Worm (Caenorhabditis elegans) whole organism, L4/young adult: ENCODE results near the gene srx-1.

Experiments
- W03F9.2 ChIP-seq: fragments of 150-350 bp; optimal IDR thresholded peaks from 2 replicates; lab custom pipeline; 2014; ENCODE audit warnings: missing biosample characterization, missing genetic modification characterization
- dao-5 ChIP-seq: sonication (generic microtip); optimal IDR thresholded peaks from 2 replicates; lab custom pipeline; 2016; ENCODE audit warnings: missing genotype, missing genetic modification characterization, moderate library complexity, missing compliant biosample characterization
- him-1 ChIP-seq: sonication (generic microtip); optimal IDR thresholded peaks from 2 replicates; lab custom pipeline; 2016; ENCODE audit warnings: missing genotype, missing genetic modification reagents, missing genetic modification characterization, missing compliant biosample characterization

The srx-1 gene

DNA sequence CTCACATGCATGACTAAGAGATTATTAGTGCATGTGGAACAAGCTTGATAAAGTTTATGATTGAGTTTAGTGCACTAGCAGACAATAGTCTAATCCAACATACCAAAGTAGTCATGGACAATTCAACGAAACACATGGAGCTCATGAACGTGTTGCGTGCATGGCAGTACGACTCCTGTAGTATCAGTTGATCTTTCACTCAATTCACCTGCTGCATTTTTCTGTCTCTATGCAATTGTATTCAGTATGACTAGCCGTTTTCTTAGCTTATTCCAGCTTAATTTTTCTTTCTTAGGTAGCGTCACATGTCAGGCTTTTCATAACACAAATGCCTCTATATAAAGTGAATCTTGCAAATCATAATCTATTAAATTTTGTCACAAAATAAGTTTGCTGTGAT is at the start of gene srx-1:
Gene srx-1 (plus strand): TSS at position 382 of the 400 bp plus-strand sequence.
- TF ChIP-seq W03F9.2 (tag; lab: Kevin White, UChicago) (no peak), dao-5 (tag; lab: Kevin White, UChicago) (no peak), him-1 (no peak)

DNA sequence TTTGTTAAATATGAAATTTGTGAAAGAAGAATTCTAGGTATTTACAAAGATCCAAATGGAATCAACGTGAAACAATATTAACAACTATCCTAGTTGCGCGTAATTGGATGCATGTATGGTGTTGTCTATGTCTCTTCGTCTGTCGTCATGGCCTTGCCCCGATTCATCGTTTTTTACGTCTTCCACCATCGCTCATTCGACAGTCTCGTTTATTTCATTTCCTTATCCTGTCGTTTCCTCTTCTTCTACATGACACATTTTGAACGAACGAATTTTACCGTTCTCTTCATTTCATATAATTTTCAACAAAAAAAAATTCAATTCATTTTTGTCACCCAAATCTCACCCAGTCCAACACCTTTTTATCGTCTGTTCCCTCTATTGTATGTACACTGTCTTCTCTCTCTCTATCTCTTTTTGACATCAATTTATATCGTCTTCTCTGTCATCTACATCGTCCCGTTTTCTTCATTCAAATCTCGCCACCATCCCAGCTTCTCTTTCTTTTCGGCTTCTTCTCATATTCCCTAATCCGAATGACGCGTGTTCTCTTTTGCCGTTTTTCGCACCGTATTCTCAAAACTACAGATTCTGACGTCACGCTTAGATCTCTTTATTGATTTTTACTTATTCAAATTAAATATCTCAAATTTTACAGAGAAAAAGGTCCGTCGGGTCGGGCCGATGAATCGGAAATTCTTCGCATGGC is 46.9 kb upstream of the srx-1 start, which contains the start of gene ttc-17:
Gene ttc-17 (plus strand): TSS at position 659 of the 709 bp plus-strand sequence.
- TF ChIP-seq dao-5 (tag; lab: Kevin White, UChicago): no peak
- TF ChIP-seq him-1: no peak
- TF ChIP-seq W03F9.2 (tag; lab: Kevin White, UChicago): no peak

DNA sequence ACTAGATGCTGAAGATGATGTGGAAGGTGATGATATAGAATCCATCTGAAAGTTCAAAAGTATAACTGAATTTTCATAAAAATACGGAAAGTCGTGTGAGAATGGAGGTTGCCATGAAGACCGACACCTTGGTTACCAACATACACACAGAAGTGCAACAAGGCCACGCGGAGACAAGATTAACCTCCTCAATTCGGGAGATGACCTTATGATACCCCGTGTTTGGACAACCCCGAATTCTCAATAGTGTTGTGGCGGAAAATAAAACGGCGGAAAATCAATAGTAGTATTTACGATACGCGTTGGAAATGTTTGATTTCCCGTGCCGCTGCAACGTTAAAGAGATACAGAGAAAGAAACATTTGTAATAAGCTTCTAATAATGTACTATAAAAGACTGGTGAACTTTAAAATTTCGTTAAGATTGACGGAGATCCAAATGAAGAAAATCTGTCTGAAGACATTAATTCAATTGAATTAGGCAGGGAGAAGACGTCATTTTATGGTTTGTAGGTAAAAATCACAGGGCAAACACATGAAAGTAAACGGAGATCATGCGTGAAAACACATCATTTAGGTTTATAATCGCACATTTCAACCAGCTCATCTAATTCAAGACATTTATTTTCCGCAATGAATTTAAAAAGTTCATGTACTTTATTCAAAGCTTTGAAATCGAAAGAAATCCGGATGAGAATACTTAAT is 39.3 kb upstream of the srx-1 start, which contains the start of gene nhr-44:
Gene nhr-44 (minus strand): TSS at position 51 of the 704 bp plus-strand sequence.
- no peak for TF ChIP-seq dao-5 (tag; lab: Kevin White, UChicago)

- TF ChIP-seq W03F9.2 (tag; lab: Kevin White, UChicago): no peak
- no peak for TF ChIP-seq dao-5 (tag; lab: Kevin White, UChicago)
- no peak for TF ChIP-seq him-1
These were observed 37.4 kb upstream of the srx-1 start, which contains the start of gene nhr-219 for ce11 chrV:8966086-8966485. TSS of gene nhr-219 (minus strand) at chrV:8966186.

DNA sequence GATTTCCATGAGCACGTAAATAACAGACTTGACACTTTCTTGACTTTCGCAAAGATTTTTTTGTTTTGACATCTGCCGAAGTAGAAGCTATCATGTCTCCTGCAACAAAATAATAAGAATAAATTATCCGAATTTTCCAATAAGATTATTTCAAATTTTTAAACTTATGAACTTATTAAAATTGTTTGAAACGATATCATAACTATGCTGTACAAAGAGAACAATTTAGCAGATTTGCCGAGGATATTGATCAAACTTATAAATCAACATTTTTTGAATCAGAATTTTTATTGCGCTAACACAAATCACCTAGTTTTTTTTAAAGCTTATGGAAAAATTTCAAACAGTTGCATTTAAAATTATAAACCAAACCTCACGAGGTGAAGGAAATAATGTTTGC is 31.2 kb upstream of the srx-1 start, which contains the start of gene nhr-195:
Gene nhr-195 (minus strand): TSS at position 101 of the 400 bp plus-strand sequence.
- TF ChIP-seq him-1: no peak

ce11 chrV:8974889-8975422 is 28.5 kb upstream of the srx-1 start, which contains the start of gene nhr-143:
TSS of gene nhr-143 (minus strand) at chrV:8974939.
- no peak for TF ChIP-seq him-1

ce11 chrV:8977895-8978294 is 25.6 kb upstream of the srx-1 start:
- TF ChIP-seq him-1 (no peak), dao-5 (tag; lab: Kevin White, UChicago) (no peak), W03F9.2 (tag; lab: Kevin White, UChicago) (no peak)

- no peak for TF ChIP-seq him-1
- no peak for TF ChIP-seq W03F9.2 (tag; lab: Kevin White, UChicago)
- TF ChIP-seq dao-5 (tag; lab: Kevin White, UChicago): no peak
These were observed 22.6 kb upstream of the srx-1 start, which contains the start of gene str-84 for ce11 chrV:8980845-8981244. TSS of gene str-84 (minus strand) at chrV:8980945.

- TF ChIP-seq W03F9.2 (tag; lab: Kevin White, UChicago): no peak
- TF ChIP-seq him-1: no peak
- TF ChIP-seq dao-5 (tag; lab: Kevin White, UChicago): no peak
These were observed 19.9 kb upstream of the srx-1 start, which contains the start of gene str-86 for ce11 chrV:8983604-8984003. TSS of gene str-86 (minus strand) at chrV:8983704.

- TF ChIP-seq him-1 (no peak), W03F9.2 (tag; lab: Kevin White, UChicago) (no peak), dao-5 (tag; lab: Kevin White, UChicago) (no peak)
These were observed 18.7 kb upstream of the srx-1 start for ce11 chrV:8984783-8985182.

DNA sequence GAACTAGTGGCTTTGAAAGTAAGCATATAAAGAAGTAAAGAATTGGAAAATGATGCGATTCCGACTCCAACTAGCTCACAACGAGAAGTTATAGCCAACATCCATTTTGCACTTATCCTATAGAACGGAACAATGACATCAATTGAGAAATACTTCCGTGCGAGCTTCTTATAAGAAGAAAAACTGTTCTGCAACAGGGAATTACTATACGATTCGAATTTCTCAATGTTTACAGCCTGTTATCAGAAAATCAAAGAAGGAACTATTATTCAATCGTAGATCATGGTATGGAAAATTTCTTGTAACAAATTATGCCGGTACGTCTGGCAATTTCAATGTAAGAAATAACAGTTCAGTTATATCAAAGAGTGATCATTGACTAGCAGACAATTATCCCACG is 17.7 kb upstream of the srx-1 start, which contains the start of gene str-85:
Gene str-85 (minus strand): TSS at position 101 of the 400 bp plus-strand sequence.
- no peak for TF ChIP-seq dao-5 (tag; lab: Kevin White, UChicago)
- no peak for TF ChIP-seq W03F9.2 (tag; lab: Kevin White, UChicago)

DNA sequence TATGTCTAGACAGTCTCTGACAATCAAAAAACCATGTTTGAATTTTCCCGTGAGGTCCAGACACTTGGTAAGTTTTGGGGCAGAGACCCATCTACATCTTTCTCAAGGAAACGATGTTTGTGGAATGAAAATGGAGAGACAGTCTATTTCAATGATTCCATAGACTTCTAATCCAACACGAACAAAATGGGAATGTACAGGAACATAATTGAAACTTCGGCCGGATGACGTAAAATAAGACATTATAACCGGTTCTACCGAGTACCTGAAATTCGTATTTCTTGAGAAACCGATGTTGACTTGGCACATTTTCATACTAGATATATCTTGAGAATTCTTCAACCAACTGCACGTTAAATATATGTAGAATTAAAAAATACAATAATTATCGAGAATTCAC is 15.4 kb upstream of the srx-1 start, which contains the start of gene str-87:
Gene str-87 (minus strand): TSS at position 101 of the 400 bp plus-strand sequence.
- no peak for TF ChIP-seq dao-5 (tag; lab: Kevin White, UChicago)
- TF ChIP-seq W03F9.2 (tag; lab: Kevin White, UChicago): no peak
- TF ChIP-seq him-1: no peak

ce11 chrV:8990194-8990649 is 13.2 kb upstream of the srx-1 start, which contains the start of gene F59E11.7:
TSS of gene F59E11.7 (plus strand) at chrV:8990244.
- no peak for TF ChIP-seq W03F9.2 (tag; lab: Kevin White, UChicago)
- TF ChIP-seq dao-5 (tag; lab: Kevin White, UChicago): no peak
- no peak for TF ChIP-seq him-1

DNA sequence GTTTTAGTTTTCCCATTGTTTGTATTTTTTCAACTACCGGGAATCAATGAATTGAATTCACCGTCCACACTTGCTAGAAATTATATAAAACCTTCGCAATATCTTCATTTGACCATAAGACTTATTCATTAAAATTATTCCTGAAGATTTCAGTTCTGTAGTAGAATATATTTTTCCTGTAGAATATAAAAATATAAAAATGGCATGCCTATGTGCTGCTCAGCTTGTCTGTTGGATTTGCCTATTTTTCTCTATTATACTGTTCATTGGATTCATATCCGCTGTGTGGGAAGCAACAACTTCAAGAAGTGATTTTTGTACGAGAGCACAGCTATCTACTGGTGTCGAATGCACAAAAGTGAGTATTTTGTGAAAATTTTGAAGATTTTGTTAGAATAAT is 11.8 kb upstream of the srx-1 start, which contains the start of gene F59E11.6:
Gene F59E11.6 (plus strand): TSS at position 111 of the 400 bp plus-strand sequence.
- TF ChIP-seq him-1: no peak
- TF ChIP-seq dao-5 (tag; lab: Kevin White, UChicago): no peak
- TF ChIP-seq W03F9.2 (tag; lab: Kevin White, UChicago): no peak
